Fruit fly (Drosophila melanogaster): ENCODE data around the gene Mip.

The Mip gene

DNA sequence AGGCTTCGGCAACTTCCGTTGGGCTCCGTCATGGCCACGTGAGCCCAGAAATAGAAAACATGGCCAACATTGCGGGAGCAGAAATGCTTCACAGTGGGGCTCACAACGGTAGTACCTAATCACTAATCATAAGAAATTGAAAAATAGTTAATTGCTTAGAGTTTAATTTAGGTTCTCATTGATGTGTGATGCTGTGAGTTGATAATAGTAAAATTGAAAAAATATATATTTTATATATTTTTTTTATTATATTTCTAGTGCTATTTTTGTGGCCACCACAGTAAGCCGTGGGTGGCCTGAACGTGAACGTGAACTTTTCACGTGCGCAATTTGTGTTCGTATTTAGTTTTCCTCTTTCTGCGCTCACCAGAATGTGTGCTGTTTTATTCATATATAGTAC lies 39.0 kb downstream of the Mip start:
- TF ChIP-seq CG17801 (GFP tag; optimal IDR thresholded peaks at IDR 0.05; ENCODE audit: partially characterized antibody), result no peak

All from ovary, adult (tissue).